Fruit fly (Drosophila melanogaster) whole organism, prepupa: ENCODE measurements around the gene THG.

Experiments used
- Blimp-1 ChIP-seq: fragments of 200-800 bp; sonication (Bioruptor generic); optimal IDR thresholded peaks from 3 replicates; lab custom pipeline; 2017; ENCODE audit warnings: missing biosample characterization, missing genetic modification characterization, mild to moderate bottlenecking, moderate library complexity, missing genetic modification reagents
- CG10631 ChIP-seq: fragments of 200-800 bp; sonication (Bioruptor generic); optimal IDR thresholded peaks from 2 replicates; lab custom pipeline; 2016; ENCODE audit warnings: missing biosample characterization, missing genetic modification characterization
- CG11762 ChIP-seq: fragments of 200-800 bp; sonication (Bioruptor generic); optimal IDR thresholded peaks from 3 replicates; lab custom pipeline; 2016; ENCODE audit warnings: missing biosample characterization, missing genetic modification characterization; ENCODE audit not compliant: insufficient read depth
- CG15336 ChIP-seq: fragments of 200-800 bp; sonication (Bioruptor generic); IDR thresholded peaks from 2 replicates; pipeline ENCODE4 v1.3.6; 2022; ENCODE audit warnings: missing biosample characterization, missing genetic modification characterization
- CG1621 ChIP-seq: fragments of 200-800 bp; sonication (Bioruptor generic); optimal IDR thresholded peaks from 3 replicates; lab custom pipeline; 2018; ENCODE audit warnings: missing biosample characterization, mild to moderate bottlenecking, missing genetic modification characterization
- CG16779 ChIP-seq: fragments of 200-800 bp; sonication (Bioruptor generic); optimal IDR thresholded peaks from 3 replicates; lab custom pipeline; 2017; ENCODE audit warnings: missing biosample characterization, mild to moderate bottlenecking, missing genetic modification characterization
- CG3032 ChIP-seq: fragments of 200-800 bp; optimal IDR thresholded peaks from 2 replicates; lab custom pipeline; 2019; ENCODE audit warnings: missing biosample characterization, mild to moderate bottlenecking, missing genetic modification characterization, moderate library complexity
- CG31627 ChIP-seq: fragments of 200-800 bp; sonication (Bioruptor generic); optimal IDR thresholded peaks from 3 replicates; lab custom pipeline; 2016; ENCODE audit warnings: missing biosample characterization, missing genetic modification characterization
- CG32006 ChIP-seq: fragments of 200-800 bp; sonication (Bioruptor generic); optimal IDR thresholded peaks from 3 replicates; lab custom pipeline; 2017; ENCODE audit warnings: missing biosample characterization, mild to moderate bottlenecking, missing genetic modification characterization
- CG34406 ChIP-seq: fragments of 200-800 bp; sonication (Bioruptor generic); optimal IDR thresholded peaks from 3 replicates; lab custom pipeline; 2016; ENCODE audit warnings: missing biosample characterization, missing genetic modification characterization
- CG3919 ChIP-seq: fragments of 200-800 bp; sonication (Bioruptor generic); optimal IDR thresholded peaks from 3 replicates; lab custom pipeline; 2016; ENCODE audit warnings: missing biosample characterization, missing genetic modification characterization
- CG4318 ChIP-seq: fragments of 200-800 bp; sonication (Bioruptor generic); optimal IDR thresholded peaks from 3 replicates; lab custom pipeline; 2017; ENCODE audit warnings: missing biosample characterization, mild to moderate bottlenecking, missing genetic modification characterization
- CG6163 ChIP-seq: fragments of 200-800 bp; sonication (Bioruptor generic); IDR thresholded peaks from 3 replicates; pipeline ENCODE4 v1.3.6; 2022; ENCODE audit warnings: missing biosample characterization, missing genetic modification characterization
- CG6792 ChIP-seq: fragments of 200-800 bp; sonication (Bioruptor generic); optimal IDR thresholded peaks from 3 replicates; lab custom pipeline; 2016; ENCODE audit warnings: missing biosample characterization, missing genetic modification characterization
- CG6808 ChIP-seq: fragments of 200-800 bp; sonication (Bioruptor generic); optimal IDR thresholded peaks from 3 replicates; lab custom pipeline; 2017; ENCODE audit warnings: missing biosample characterization, missing genetic modification characterization, mild to moderate bottlenecking, moderate library complexity, missing genetic modification reagents
- CG6854 ChIP-seq: fragments of 200-800 bp; sonication (Bioruptor generic); optimal IDR thresholded peaks from 2 replicates; lab custom pipeline; 2017; ENCODE audit warnings: missing biosample characterization, mild to moderate bottlenecking, missing genetic modification characterization
- CG7368 ChIP-seq: fragments of 200-800 bp; sonication (Bioruptor generic); optimal IDR thresholded peaks from 3 replicates; lab custom pipeline; 2016; ENCODE audit warnings: missing biosample characterization, missing genetic modification characterization
- CG8119 ChIP-seq: fragments of 200-800 bp; sonication (Bioruptor generic); IDR thresholded peaks from 3 replicates; pipeline ENCODE4 v1.3.6; 2022; ENCODE audit warnings: missing biosample characterization, missing genetic modification characterization
- CG8319 ChIP-seq: fragments of 200-800 bp; sonication (Bioruptor generic); optimal IDR thresholded peaks from 3 replicates; lab custom pipeline; 2016; ENCODE audit warnings: missing biosample characterization, missing genetic modification characterization
- CG8632 ChIP-seq: fragments of 200-800 bp; sonication (Bioruptor generic); optimal IDR thresholded peaks from 3 replicates; lab custom pipeline; 2016; ENCODE audit warnings: missing biosample characterization, missing genetic modification characterization
- CG9139 ChIP-seq: fragments of 200-800 bp; sonication (Bioruptor generic); optimal IDR thresholded peaks from 3 replicates; lab custom pipeline; 2017; ENCODE audit warnings: missing biosample characterization, mild to moderate bottlenecking, missing genetic modification characterization
- Eip78C ChIP-seq: fragments of 200-800 bp; sonication (Bioruptor generic); peaks from one replicate; lab custom pipeline; 2016; ENCODE audit warnings: missing biosample characterization, missing genetic modification characterization
- Eip93F ChIP-seq: fragments of 200-800 bp; sonication (Bioruptor generic); optimal IDR thresholded peaks from 2 replicates; lab custom pipeline; 2016; ENCODE audit warnings: missing biosample characterization, mild to moderate bottlenecking, missing genetic modification characterization
- Ets96B ChIP-seq: fragments of 200-800 bp; optimal IDR thresholded peaks from 2 replicates; lab custom pipeline; 2019; ENCODE audit warnings: missing biosample characterization, mild to moderate bottlenecking, missing genetic modification characterization, moderate library complexity
- Hr39 ChIP-seq: fragments of 200-800 bp; sonication (Bioruptor generic); optimal IDR thresholded peaks from 2 replicates; lab custom pipeline; 2016; ENCODE audit warnings: missing biosample characterization, missing genetic modification characterization
- Hr4 ChIP-seq: fragments of 200-800 bp; sonication (Bioruptor generic); optimal IDR thresholded peaks from 3 replicates; lab custom pipeline; 2016; ENCODE audit warnings: missing biosample characterization, missing genetic modification characterization
- Lpt ChIP-seq: fragments of 200-800 bp; sonication (Bioruptor generic); optimal IDR thresholded peaks from 3 replicates; lab custom pipeline; 2016; ENCODE audit warnings: missing biosample characterization, missing genetic modification characterization
- Met ChIP-seq: fragments of 200-800 bp; sonication (Bioruptor generic); optimal IDR thresholded peaks from 3 replicates; lab custom pipeline; 2016; ENCODE audit warnings: missing biosample characterization, missing genetic modification characterization
- OdsH ChIP-seq: fragments of 200-800 bp; sonication (Bioruptor generic); optimal IDR thresholded peaks from 3 replicates; lab custom pipeline; 2016; ENCODE audit warnings: missing biosample characterization, missing genetic modification characterization
- Sox102F ChIP-seq: fragments of 200-800 bp; sonication (Bioruptor generic); optimal IDR thresholded peaks from 2 replicates; lab custom pipeline; 2016; ENCODE audit warnings: missing biosample characterization, mild to moderate bottlenecking, missing genetic modification characterization
- achi ChIP-seq: fragments of 200-800 bp; sonication (Bioruptor generic); optimal IDR thresholded peaks from 3 replicates; lab custom pipeline; 2016; ENCODE audit warnings: missing biosample characterization, missing genetic modification characterization
- acj6 ChIP-seq: fragments of 200-800 bp; sonication (Bioruptor generic); optimal IDR thresholded peaks from 3 replicates; lab custom pipeline; 2016; ENCODE audit warnings: missing biosample characterization, missing genetic modification characterization
- dac ChIP-seq: fragments of 200-800 bp; sonication (Bioruptor generic); optimal IDR thresholded peaks from 2 replicates; lab custom pipeline; 2017; ENCODE audit warnings: missing biosample characterization, mild to moderate bottlenecking, missing genetic modification characterization
- dsx ChIP-seq: fragments of 200-800 bp; optimal IDR thresholded peaks from 3 replicates; lab custom pipeline; 2019; ENCODE audit warnings: missing biosample characterization, mild to moderate bottlenecking, missing genetic modification characterization, moderate library complexity; ENCODE audit not compliant: poor library complexity, severe bottlenecking
- eg ChIP-seq: fragments of 200-800 bp; sonication (Bioruptor generic); IDR thresholded peaks from 3 replicates; pipeline ENCODE4 v1.3.6; 2022; ENCODE audit warnings: missing biosample characterization, missing genetic modification characterization
- esn ChIP-seq: fragments of 200-800 bp; sonication (Bioruptor generic); optimal IDR thresholded peaks from 2 replicates; lab custom pipeline; 2016; ENCODE audit warnings: missing biosample characterization, mild to moderate bottlenecking, missing genetic modification characterization, moderate library complexity
- fd59A ChIP-seq: fragments of 200-800 bp; sonication (Bioruptor generic); optimal IDR thresholded peaks from 2 replicates; lab custom pipeline; 2017; ENCODE audit warnings: missing biosample characterization, mild to moderate bottlenecking, missing genetic modification characterization, missing genetic modification reagents
- fd85E ChIP-seq: fragments of 200-800 bp; sonication (Bioruptor generic); optimal IDR thresholded peaks from 3 replicates; lab custom pipeline; 2016; ENCODE audit warnings: missing biosample characterization, missing genetic modification characterization
- fkh ChIP-seq: fragments of 200-800 bp; sonication (Bioruptor generic); optimal IDR thresholded peaks from 3 replicates; lab custom pipeline; 2017; ENCODE audit warnings: missing biosample characterization, mild to moderate bottlenecking, missing genetic modification characterization, moderate library complexity
- lz ChIP-seq: fragments of 200-800 bp; sonication (Bioruptor generic); optimal IDR thresholded peaks from 3 replicates; lab custom pipeline; 2016; ENCODE audit warnings: missing biosample characterization, missing genetic modification characterization
- net ChIP-seq: fragments of 200-800 bp; sonication (Bioruptor generic); optimal IDR thresholded peaks from 3 replicates; lab custom pipeline; 2016; ENCODE audit warnings: missing biosample characterization, missing genetic modification characterization
- pdm3 ChIP-seq: fragments of 200-800 bp; sonication (Bioruptor generic); optimal IDR thresholded peaks from 3 replicates; lab custom pipeline; 2016; ENCODE audit warnings: missing biosample characterization, missing genetic modification characterization
- salr ChIP-seq, 2 experiments: fragments of 200-800 bp; sonication (Bioruptor generic); optimal IDR thresholded peaks; 3 replicates each; lab custom pipeline; 2016 to 2018; ENCODE audit warnings: missing biosample characterization in 2 of 2, missing genetic modification characterization in 2 of 2, mild to moderate bottlenecking in 1 of 2
- spab ChIP-seq: fragments of 200-800 bp; sonication (Bioruptor generic); optimal IDR thresholded peaks from 2 replicates; lab custom pipeline; 2017; ENCODE audit warnings: missing biosample characterization, mild to moderate bottlenecking, missing genetic modification characterization, missing genetic modification reagents
- svp ChIP-seq: fragments of 200-800 bp; sonication (Bioruptor generic); peaks from one replicate; lab custom pipeline; 2016; ENCODE audit warnings: missing biosample characterization, missing genetic modification characterization
- topi ChIP-seq: fragments of 200-800 bp; sonication (Bioruptor generic); optimal IDR thresholded peaks from 3 replicates; lab custom pipeline; 2016; ENCODE audit warnings: missing biosample characterization, missing genetic modification characterization

The THG gene

DNA sequence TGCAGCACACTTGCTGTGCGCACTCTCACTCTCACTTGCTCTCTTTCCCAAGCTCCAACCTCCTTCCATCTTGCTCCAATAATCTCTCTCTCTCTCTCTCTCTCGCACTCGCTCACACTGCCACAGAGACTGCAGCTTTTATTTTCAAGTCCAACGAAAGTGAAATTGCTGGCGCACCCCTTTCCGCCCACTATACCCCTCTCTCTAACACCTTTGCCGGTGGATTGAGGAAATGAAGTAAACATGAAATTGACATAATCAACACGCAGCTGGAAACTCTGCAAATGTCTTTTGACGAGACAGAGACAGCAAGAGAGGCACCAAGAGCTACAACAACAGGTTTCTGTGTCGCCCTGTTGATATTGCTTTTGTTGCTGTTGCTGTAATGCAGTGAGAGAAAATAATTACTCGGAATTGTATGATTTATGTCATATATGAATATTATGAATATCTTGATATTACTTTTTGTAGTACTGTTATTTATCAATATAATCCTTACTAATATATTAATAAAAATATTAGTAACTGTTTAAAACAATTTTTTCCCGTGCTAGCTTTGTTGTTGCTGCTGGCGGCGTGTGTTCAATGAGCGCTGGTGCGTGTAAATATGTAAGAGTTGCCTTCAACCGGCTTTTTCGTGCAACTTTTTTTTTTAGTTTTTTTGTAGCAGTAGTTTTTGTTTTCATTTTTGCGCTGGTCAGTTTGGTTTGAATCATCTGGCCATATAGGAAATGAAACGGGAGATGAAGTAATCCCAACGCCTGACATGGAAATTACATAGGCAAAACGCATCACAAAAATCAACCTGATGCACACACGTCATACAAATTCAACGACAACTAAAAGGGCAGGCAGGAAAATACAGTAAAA, 13.7 kb downstream of the THG start (continued):
- TF ChIP-seq Ets96B = peak; percentile 98
- peak; percentile 95 for TF ChIP-seq fd59A (GFP tag; lab: Kevin White, UChicago)
- TF ChIP-seq topi (GFP tag; lab: Kevin White, UChicago) = peak; percentile 70
- peak; percentile 94 for TF ChIP-seq spab (GFP tag; lab: Kevin White, UChicago)
- peak; percentile 89 for TF ChIP-seq CG6854 (GFP tag; lab: Kevin White, UChicago)
- peak; percentile 85 for TF ChIP-seq svp (GFP tag; lab: Kevin White, UChicago)
- peak; percentile 73 for TF ChIP-seq lz (GFP tag; lab: Kevin White, UChicago)
- TF ChIP-seq salr (GFP tag; optimal IDR thresholded peaks at IDR 0.05; lab: Kevin White, UChicago) = peak; percentile 87 to 88
- TF ChIP-seq CG8319 = peak; percentile 86
- TF ChIP-seq fd85E (GFP tag; lab: Kevin White, UChicago) = peak; percentile 63

DNA sequence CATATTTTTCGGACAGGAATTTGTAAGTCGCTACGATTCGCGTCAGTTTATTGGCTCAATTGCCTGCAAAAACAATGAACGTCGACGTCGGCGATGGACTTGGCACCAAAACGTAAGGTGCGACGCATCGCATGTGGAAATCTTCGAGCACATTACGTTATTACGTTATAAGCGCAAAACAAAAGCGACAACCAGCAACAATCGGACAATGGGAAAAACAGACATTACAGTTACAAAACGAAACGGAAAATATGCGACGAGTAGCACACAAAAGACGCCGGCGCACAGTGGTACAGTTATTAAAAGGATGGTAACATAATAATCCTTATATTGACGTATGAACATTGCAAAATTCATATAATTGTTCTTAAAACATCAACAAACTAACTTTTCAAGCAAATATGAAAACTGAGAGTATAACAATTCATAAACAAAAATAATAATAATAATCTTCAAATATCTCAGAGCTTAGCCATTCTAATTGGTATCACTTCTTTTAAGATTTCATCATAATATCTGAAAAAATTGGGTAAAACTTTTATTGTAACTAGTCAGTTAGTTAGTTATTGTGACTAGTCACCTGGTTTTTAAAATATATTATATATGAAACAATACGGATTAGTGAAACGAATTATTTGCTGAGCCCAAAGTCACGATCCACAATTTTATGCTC, 14.6 kb downstream of the THG start:
- no peak for TF ChIP-seq dsx (GFP tag; lab: Kevin White, UChicago)
- no peak for TF ChIP-seq CG1621 (tag; lab: Kevin White, UChicago)
- TF ChIP-seq CG7368 (GFP tag; lab: Kevin White, UChicago) = no peak
- no peak for TF ChIP-seq Eip93F (GFP tag; lab: Kevin White, UChicago)
- TF ChIP-seq CG8119 = peak; percentile 55
- TF ChIP-seq topi (GFP tag; lab: Kevin White, UChicago) = peak; percentile 21
- no peak for TF ChIP-seq Sox102F
- TF ChIP-seq OdsH (GFP tag; lab: Kevin White, UChicago) = peak; percentile 72
- peak; percentile 74 for TF ChIP-seq Hr4 (GFP tag; lab: Kevin White, UChicago)
- peak; percentile 40 for TF ChIP-seq CG6808 (GFP tag; lab: Kevin White, UChicago)
- peak; percentile 11 for TF ChIP-seq esn (GFP tag; lab: Kevin White, UChicago)
- TF ChIP-seq CG11762 (GFP tag; lab: Kevin White, UChicago) = no peak
- peak; percentile 5 for TF ChIP-seq lz (GFP tag; lab: Kevin White, UChicago)
- peak; percentile 51 for TF ChIP-seq CG6792 (GFP tag; lab: Kevin White, UChicago)
- no peak for TF ChIP-seq Hr39 (GFP tag; lab: Kevin White, UChicago)
- peak; percentile 68 for TF ChIP-seq acj6 (GFP tag; lab: Kevin White, UChicago)
- TF ChIP-seq Ets96B = peak; percentile 69
- TF ChIP-seq CG3919 (GFP tag; lab: Kevin White, UChicago) = peak; percentile 48
- TF ChIP-seq CG15336 (GFP tag; lab: Robert Waterston, UW) = peak; percentile 50; the same call in 1 of the 2 replicates
- TF ChIP-seq CG10631 = peak; percentile 56
- peak; percentile 51 for TF ChIP-seq CG3032 (tag; lab: Kevin White, UChicago)
- peak; percentile 87 for TF ChIP-seq CG32006 (GFP tag; lab: Kevin White, UChicago)
- peak; percentile 57 for TF ChIP-seq Lpt
- no peak for TF ChIP-seq Met (GFP tag; lab: Kevin White, UChicago)
- TF ChIP-seq CG6163 (GFP tag; lab: Robert Waterston, UW) = no peak
- TF ChIP-seq svp (GFP tag; lab: Kevin White, UChicago) = peak; percentile 81
- peak; percentile 45 for TF ChIP-seq spab (GFP tag; lab: Kevin White, UChicago)
- no peak for TF ChIP-seq Blimp-1 (GFP tag; lab: Kevin White, UChicago)
- TF ChIP-seq CG34406 (GFP tag; lab: Kevin White, UChicago) = peak; percentile 70
- peak; percentile 40 for TF ChIP-seq achi (GFP tag; lab: Kevin White, UChicago)
- no peak for TF ChIP-seq dac (GFP tag; lab: Kevin White, UChicago)
- peak; percentile 7 for TF ChIP-seq CG31627 (GFP tag; lab: Kevin White, UChicago)
- TF ChIP-seq fd59A (GFP tag; lab: Kevin White, UChicago) = peak; percentile 72
- TF ChIP-seq eg (GFP tag; lab: Robert Waterston, UW) = no peak
- peak; percentile 27 for TF ChIP-seq CG9139 (GFP tag; lab: Kevin White, UChicago)
- peak; percentile 96 for TF ChIP-seq Eip78C (GFP tag; lab: Kevin White, UChicago)
- TF ChIP-seq CG4318 (GFP tag; lab: Kevin White, UChicago) = peak; percentile 82
- TF ChIP-seq CG8632 (GFP tag; lab: Kevin White, UChicago) = peak; percentile 75
- peak; percentile 64 for TF ChIP-seq pdm3 (GFP tag; lab: Kevin White, UChicago)
- no peak for TF ChIP-seq fkh (GFP tag; lab: Kevin White, UChicago)
- no peak for TF ChIP-seq CG16779 (tag; lab: Kevin White, UChicago)
- peak; percentile 66 for TF ChIP-seq net (GFP tag; lab: Kevin White, UChicago)
